Worm (Caenorhabditis elegans) whole organism, late embryonic: Measurements from ENCODE around the gene W09G10.9.

Experiments
- C08G9.2 ChIP-seq: sonication (generic microtip); optimal IDR thresholded peaks from 2 replicates; lab custom pipeline; 2016; ENCODE audit warnings: mild to moderate bottlenecking, missing genetic modification characterization, moderate library complexity, missing compliant biosample characterization
- F13H6.1 ChIP-seq: sonication (generic microtip); optimal IDR thresholded peaks from 2 replicates; lab custom pipeline; 2016; ENCODE audit warnings: missing genetic modification characterization, missing compliant biosample characterization
- K09A11.1 ChIP-seq: sonication (generic microtip); optimal IDR thresholded peaks from 2 replicates; lab custom pipeline; 2017; ENCODE audit warnings: antibody characterized with exemption, mild to moderate bottlenecking, missing genetic modification characterization, missing compliant biosample characterization; ENCODE audit not compliant: insufficient read depth
- Y22D7AL.16 ChIP-seq: sonication (generic microtip); optimal IDR thresholded peaks from 2 replicates; lab custom pipeline; 2016; ENCODE audit warnings: missing genetic modification characterization, missing compliant biosample characterization
- ahr-1 ChIP-seq: sonication (generic microtip); optimal IDR thresholded peaks from 2 replicates; lab custom pipeline; 2016; ENCODE audit warnings: missing genetic modification characterization, missing compliant biosample characterization
- ceh-14 ChIP-seq: sonication (generic microtip); optimal IDR thresholded peaks from 2 replicates; lab custom pipeline; 2016; ENCODE audit warnings: missing genotype, missing genetic modification characterization, missing compliant biosample characterization
- ceh-18 ChIP-seq: sonication (generic microtip); optimal IDR thresholded peaks from 2 replicates; lab custom pipeline; 2016; ENCODE audit warnings: missing genetic modification characterization, missing compliant biosample characterization
- ceh-19 ChIP-seq: fragments of 200-800 bp; sonication (Bioruptor generic); optimal IDR thresholded peaks from 2 replicates; lab custom pipeline; 2018; ENCODE audit warnings: mild to moderate bottlenecking, missing genetic modification characterization, missing compliant biosample characterization
- ceh-31 ChIP-seq: sonication (generic microtip); optimal IDR thresholded peaks from 2 replicates; lab custom pipeline; 2016; ENCODE audit warnings: missing genetic modification characterization, missing compliant biosample characterization
- ceh-34 ChIP-seq: sonication (generic microtip); optimal IDR thresholded peaks from 2 replicates; lab custom pipeline; 2016; ENCODE audit warnings: mild to moderate bottlenecking, missing genetic modification characterization, missing compliant biosample characterization
- ceh-45 ChIP-seq: fragments of 200-800 bp; sonication (Bioruptor generic); IDR thresholded peaks from 2 replicates; pipeline ENCODE4 v1.3.6; 2022; ENCODE audit warnings: missing genetic modification reagents, missing genetic modification characterization, missing compliant biosample characterization
- ceh-48 ChIP-seq: sonication (generic microtip); optimal IDR thresholded peaks from 2 replicates; lab custom pipeline; 2016; ENCODE audit warnings: missing genetic modification characterization, inconsistent platforms, missing compliant biosample characterization
- elt-2 ChIP-seq: sonication (generic microtip); optimal IDR thresholded peaks from 2 replicates; lab custom pipeline; 2016; ENCODE audit warnings: missing genetic modification reagents, missing genetic modification characterization, missing compliant biosample characterization
- elt-4 ChIP-seq: sonication (generic microtip); optimal IDR thresholded peaks from 2 replicates; lab custom pipeline; 2016; ENCODE audit warnings: missing genetic modification characterization, missing compliant biosample characterization
- fax-1 ChIP-seq: sonication (generic microtip); optimal IDR thresholded peaks from 2 replicates; lab custom pipeline; 2016; ENCODE audit warnings: missing genotype, missing genetic modification characterization, missing compliant biosample characterization
- fkh-10 ChIP-seq: fragments of 150-350 bp; optimal IDR thresholded peaks from 2 replicates; lab custom pipeline; 2014; ENCODE audit warnings: missing biosample characterization, missing genetic modification reagents, missing genetic modification characterization
- gmeb-2 ChIP-seq: sonication (generic microtip); optimal IDR thresholded peaks from 2 replicates; lab custom pipeline; 2016; ENCODE audit warnings: missing genetic modification characterization, inconsistent platforms, missing compliant biosample characterization
- lim-6 ChIP-seq: sonication (generic microtip); optimal IDR thresholded peaks from 2 replicates; lab custom pipeline; 2016; ENCODE audit warnings: missing genetic modification characterization, missing compliant biosample characterization
- madf-2 ChIP-seq: sonication (generic microtip); optimal IDR thresholded peaks from 2 replicates; lab custom pipeline; 2017; ENCODE audit warnings: missing genetic modification characterization, missing compliant biosample characterization
- mec-3 ChIP-seq: sonication (generic microtip); optimal IDR thresholded peaks from 2 replicates; lab custom pipeline; 2016; ENCODE audit warnings: borderline replicate concordance, missing genetic modification characterization, missing compliant biosample characterization
- nfya-1 ChIP-seq: sonication (generic microtip); optimal IDR thresholded peaks from 2 replicates; lab custom pipeline; 2017; ENCODE audit warnings: missing genetic modification characterization, mild to moderate bottlenecking, missing compliant biosample characterization, antibody characterized with exemption, moderate library complexity
- npax-4 ChIP-seq: sonication (generic microtip); optimal IDR thresholded peaks from 2 replicates; lab custom pipeline; 2016; ENCODE audit warnings: missing genetic modification characterization, missing compliant biosample characterization
- odd-2 ChIP-seq: sonication (generic microtip); optimal IDR thresholded peaks from 2 replicates; lab custom pipeline; 2017; ENCODE audit warnings: antibody characterized with exemption, mild to moderate bottlenecking, missing genetic modification characterization, missing compliant biosample characterization
- pag-3 ChIP-seq: sonication (generic microtip); optimal IDR thresholded peaks from 2 replicates; lab custom pipeline; 2016; ENCODE audit warnings: missing compliant biosample characterization, missing genetic modification characterization, borderline replicate concordance
- pqm-1 ChIP-seq: sonication (generic microtip); optimal IDR thresholded peaks from 2 replicates; lab custom pipeline; 2016; ENCODE audit warnings: missing genetic modification characterization, missing compliant biosample characterization
- rnt-1 ChIP-seq: sonication (generic microtip); optimal IDR thresholded peaks from 2 replicates; lab custom pipeline; 2016; ENCODE audit warnings: missing genetic modification characterization, missing compliant biosample characterization
- sdc-2 ChIP-seq: sonication (generic microtip); optimal IDR thresholded peaks from 2 replicates; lab custom pipeline; 2016; ENCODE audit warnings: missing genotype, missing genetic modification characterization, missing compliant biosample characterization
- syd-9 ChIP-seq: sonication (generic microtip); optimal IDR thresholded peaks from 2 replicates; lab custom pipeline; 2016; ENCODE audit warnings: mild to moderate bottlenecking, missing genetic modification characterization, moderate library complexity, missing compliant biosample characterization
- tbx-2 ChIP-seq: sonication (generic microtip); optimal IDR thresholded peaks from 2 replicates; lab custom pipeline; 2016; ENCODE audit warnings: missing genetic modification characterization, missing compliant biosample characterization
- unc-3 ChIP-seq, 2 experiments: fragments of 200-800 bp in 1 of 2; sonication (Bioruptor generic) in 1 of 2; sonication (generic microtip) in 1 of 2; conservative IDR thresholded peaks in 1 of 2; optimal IDR thresholded peaks in 1 of 2; 2 replicates each; pipeline versions ENCODE4 v1.3.6 to Lab custom; 2016 to 2022; ENCODE audit warnings: missing compliant biosample characterization in 2 of 2, missing genetic modification characterization in 2 of 2, missing genetic modification reagents in 1 of 2
- unc-42 ChIP-seq: sonication (generic microtip); optimal IDR thresholded peaks from 2 replicates; lab custom pipeline; 2016; ENCODE audit warnings: missing genotype, missing genetic modification characterization, missing compliant biosample characterization
- zip-5 ChIP-seq: sonication (generic microtip); optimal IDR thresholded peaks from 2 replicates; lab custom pipeline; 2016; ENCODE audit warnings: missing genetic modification characterization, missing compliant biosample characterization

The W09G10.9 gene

ce11 chrII:3528256-3528655, 6.7 kb downstream of the W09G10.9 start, which contains the start of gene ncs-6:
TSS of gene ncs-6 (minus strand) at chrII:3528516.
- TF ChIP-seq rnt-1 (tag; lab: Kevin White, UChicago), result no peak
- no peak for TF ChIP-seq npax-4 (tag; lab: Kevin White, UChicago)
- no peak for TF ChIP-seq ahr-1

- no peak for TF ChIP-seq ceh-45 (GFP tag; lab: Robert Waterston, UW)
- TF ChIP-seq zip-5, result no peak
- no peak for TF ChIP-seq fkh-10 (GFP tag; lab: Kevin White, UChicago)
- TF ChIP-seq unc-3 (GFP tag; conservative IDR thresholded peaks at IDR 0.05; lab: Robert Waterston, UW), result no peak
- no peak for TF ChIP-seq unc-3 (tag; optimal IDR thresholded peaks at IDR 0.05; lab: Kevin White, UChicago)
- no peak for TF ChIP-seq ceh-18 (tag; lab: Kevin White, UChicago)
- TF ChIP-seq elt-2, result no peak
- TF ChIP-seq elt-4, result no peak
- no peak for TF ChIP-seq sdc-2 (tag; lab: Kevin White, UChicago)
- TF ChIP-seq K09A11.1 (tag; lab: Kevin White, UChicago), result no peak
- no peak for TF ChIP-seq lim-6
- TF ChIP-seq odd-2 (tag; lab: Kevin White, UChicago), result no peak
- no peak for TF ChIP-seq F13H6.1 (tag; lab: Kevin White, UChicago)
These were observed 18.6 kb downstream of the W09G10.9 start for ce11 chrII:3540151-3540550.

DNA sequence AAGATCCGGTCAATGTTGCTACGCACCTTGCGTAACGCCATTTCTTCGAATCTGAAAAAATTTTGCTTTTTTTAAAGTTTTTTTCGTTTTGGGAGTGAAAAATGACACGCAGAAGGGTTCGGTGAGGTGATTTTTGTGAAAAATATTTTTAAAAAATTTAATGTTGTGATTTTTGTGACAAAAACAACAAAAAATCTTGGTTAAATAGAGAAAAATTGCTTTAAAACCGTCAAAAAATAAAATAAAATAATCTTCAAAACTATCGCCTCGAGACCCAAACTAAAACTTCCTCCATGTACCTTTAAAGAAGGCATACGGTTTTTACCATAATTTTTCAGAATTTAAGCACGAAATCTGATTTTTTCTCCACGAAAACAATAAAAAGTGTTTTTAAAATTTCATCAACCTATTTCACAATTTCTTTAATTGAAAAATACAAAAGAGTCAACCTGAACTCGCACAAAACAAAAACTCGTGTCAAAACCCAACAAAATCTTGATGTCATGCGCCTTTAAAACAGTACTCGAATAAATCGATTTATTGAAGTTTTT, 24.9 kb downstream of the W09G10.9 start, which contains the start of gene apd-3:
Gene apd-3, minus strand, starts transcription at position 51 of the 551 bp plus-strand sequence.
- TF ChIP-seq ceh-14 (tag; lab: Kevin White, UChicago) (no peak), rnt-1 (tag; lab: Kevin White, UChicago) (no peak)

ce11 chrII:3547282-3547681, 25.7 kb downstream of the W09G10.9 start:
- peak; percentile 52 for TF ChIP-seq mec-3 (tag; lab: Kevin White, UChicago)
- TF ChIP-seq unc-42 (tag; lab: Kevin White, UChicago), result peak; percentile 81
- TF ChIP-seq syd-9 (tag; lab: Kevin White, UChicago), result peak; percentile 47
- TF ChIP-seq tbx-2 (tag; lab: Kevin White, UChicago), result peak; percentile 48
- no peak for TF ChIP-seq madf-2 (tag; lab: Kevin White, UChicago)
- TF ChIP-seq C08G9.2 (tag; lab: Kevin White, UChicago), result peak; percentile 51
- TF ChIP-seq ceh-34 (tag; lab: Kevin White, UChicago), result peak; percentile 53
- TF ChIP-seq ceh-18 (tag; lab: Kevin White, UChicago), result peak; percentile 37
- peak; percentile 20 for TF ChIP-seq rnt-1 (tag; lab: Kevin White, UChicago)
- TF ChIP-seq nfya-1 (tag; lab: Kevin White, UChicago), result peak; percentile 37
- TF ChIP-seq Y22D7AL.16 (tag; lab: Kevin White, UChicago), result no peak
- peak; percentile 39 for TF ChIP-seq ceh-48 (tag; lab: Kevin White, UChicago)
- no peak for TF ChIP-seq F13H6.1 (tag; lab: Kevin White, UChicago)
- peak; percentile 82 for TF ChIP-seq ceh-31 (tag; lab: Kevin White, UChicago)
- TF ChIP-seq, all 69 proteins: peak for 11

ce11 chrII:3550352-3550751, 28.8 kb downstream of the W09G10.9 start, which contains the start of gene W10G11.19:
TSS of gene W10G11.19 (plus strand) at chrII:3550652.
- no peak for TF ChIP-seq pag-3 (tag; lab: Kevin White, UChicago)
- no peak for TF ChIP-seq ceh-18 (tag; lab: Kevin White, UChicago)
- no peak for TF ChIP-seq F13H6.1 (tag; lab: Kevin White, UChicago)
- no peak for TF ChIP-seq ceh-19 (GFP tag; lab: Kevin White, UChicago)
- TF ChIP-seq mec-3 (tag; lab: Kevin White, UChicago), result no peak
- no peak for TF ChIP-seq ceh-34 (tag; lab: Kevin White, UChicago)
- no peak for TF ChIP-seq pqm-1
- no peak for TF ChIP-seq gmeb-2 (tag; lab: Kevin White, UChicago)
- TF ChIP-seq fax-1 (tag; lab: Kevin White, UChicago), result no peak
- TF ChIP-seq, all 69 proteins: peak for 0
